Worm (Caenorhabditis elegans) whole organism, L3 larva: ENCODE measurements around the gene K01A6.5.

Source experiments
- nhr-237 ChIP-seq: fragments of 150-350 bp; optimal IDR thresholded peaks from 2 replicates; lab custom pipeline; 2014; ENCODE audit warnings: missing biosample characterization, missing genetic modification characterization
- unc-62 ChIP-seq: fragments of 150-350 bp; sonication (generic microtip); optimal IDR thresholded peaks from 4 replicates; lab custom pipeline; 2014; ENCODE audit warnings: missing biosample characterization, missing genetic modification reagents, missing genetic modification characterization

- TF ChIP-seq unc-62 (GFP tag; lab: Kevin White, UChicago) (no peak), nhr-237 (tag; lab: Kevin White, UChicago) (no peak)
Measured at ce11 chrIV:11776968-11777467, 34.5 kb downstream of the K01A6.5 start.
